Fruit fly (Drosophila melanogaster) whole organism, embryonic: ENCODE measurements around the gene CG18662.
A peak's percentile ranks its signal among the peaks of the same experiment; 100 is the strongest.

Experiments
- Blimp-1 ChIP-seq: fragments of 200-800 bp; sonication (Bioruptor generic); optimal IDR thresholded peaks from 3 replicates; lab custom pipeline; 2018; ENCODE audit warnings: missing biosample characterization, missing genetic modification characterization, mild to moderate bottlenecking, moderate library complexity, missing genetic modification reagents
- BtbVII ChIP-seq: fragments of 200-800 bp; sonication (Bioruptor generic); optimal IDR thresholded peaks from 3 replicates; lab custom pipeline; 2017; ENCODE audit warnings: missing biosample characterization, mild to moderate bottlenecking, missing genetic modification characterization
- CG10209 ChIP-seq: fragments of 200-800 bp; sonication (Bioruptor generic); optimal IDR thresholded peaks from 3 replicates; lab custom pipeline; 2017; ENCODE audit warnings: missing biosample characterization, mild to moderate bottlenecking, missing genetic modification characterization, missing genetic modification reagents
- CG10462 ChIP-seq: fragments of 200-800 bp; sonication (Bioruptor generic); optimal IDR thresholded peaks from 2 replicates; lab custom pipeline; 2016; ENCODE audit warnings: missing biosample characterization, missing genetic modification characterization
- CG11695 ChIP-seq: fragments of 200-800 bp; sonication (Bioruptor generic); IDR thresholded peaks from 3 replicates; pipeline ENCODE4 v1.3.6; 2022; ENCODE audit warnings: missing biosample characterization, missing genetic modification characterization
- CG13424 ChIP-seq: fragments of 200-800 bp; sonication (Bioruptor generic); optimal IDR thresholded peaks from 2 replicates; lab custom pipeline; 2019; ENCODE audit warnings: missing biosample characterization, mild to moderate bottlenecking, missing genetic modification characterization, moderate library complexity
- CG15269 ChIP-seq: fragments of 200-800 bp; sonication (Bioruptor generic); optimal IDR thresholded peaks from 2 replicates; lab custom pipeline; 2018; ENCODE audit warnings: missing biosample characterization, mild to moderate bottlenecking, missing genetic modification characterization, moderate library complexity
- CG1529 ChIP-seq: fragments of 200-800 bp; sonication (Bioruptor generic); optimal IDR thresholded peaks from 3 replicates; lab custom pipeline; 2018; ENCODE audit warnings: missing biosample characterization, missing genetic modification characterization
- CG17359 ChIP-seq: fragments of 200-800 bp; sonication (Bioruptor generic); optimal IDR thresholded peaks from 3 replicates; lab custom pipeline; 2018; ENCODE audit warnings: missing biosample characterization, mild to moderate bottlenecking, missing genetic modification characterization, moderate library complexity
- CG30020 ChIP-seq: fragments of 200-800 bp; optimal IDR thresholded peaks from 2 replicates; lab custom pipeline; 2019; ENCODE audit warnings: missing biosample characterization, mild to moderate bottlenecking, missing genetic modification characterization, moderate library complexity
- CG31441 ChIP-seq: fragments of 200-800 bp; sonication (Bioruptor generic); IDR thresholded peaks from 2 replicates; pipeline ENCODE4 v1.3.6; 2022; ENCODE audit warnings: missing biosample characterization, missing genetic modification characterization
- CG32767 ChIP-seq: fragments of 200-800 bp; sonication (Bioruptor generic); IDR thresholded peaks from 2 replicates; pipeline ENCODE4 v1.3.6; 2022; ENCODE audit warnings: missing biosample characterization, missing genetic modification characterization
- CG32772 ChIP-seq: fragments of 200-800 bp; sonication (Bioruptor generic); IDR thresholded peaks from 2 replicates; pipeline ENCODE4 v1.3.6; 2022; ENCODE audit warnings: missing biosample characterization, missing genetic modification characterization
- CG3281 ChIP-seq: fragments of 200-800 bp; sonication (Bioruptor generic); optimal IDR thresholded peaks from 3 replicates; lab custom pipeline; 2017; ENCODE audit warnings: missing biosample characterization, mild to moderate bottlenecking, missing genetic modification characterization
- CG3847 ChIP-seq: fragments of 200-800 bp; sonication (Bioruptor generic); IDR thresholded peaks from 2 replicates; pipeline ENCODE4 v1.3.6; 2022; ENCODE audit warnings: missing biosample characterization, missing genetic modification characterization
- CG4328 ChIP-seq: fragments of 200-800 bp; sonication (Bioruptor generic); optimal IDR thresholded peaks from 3 replicates; lab custom pipeline; 2017; ENCODE audit warnings: missing biosample characterization, missing genetic modification reagents, missing genetic modification characterization
- CG4424 ChIP-seq: fragments of 200-800 bp; sonication (Bioruptor generic); optimal IDR thresholded peaks from 3 replicates; lab custom pipeline; 2016; ENCODE audit warnings: missing biosample characterization, missing genetic modification characterization
- CG6272 ChIP-seq: fragments of 200-800 bp; sonication (Bioruptor generic); IDR thresholded peaks from 2 replicates; pipeline ENCODE4 v1.3.6; 2022; ENCODE audit warnings: missing biosample characterization, missing genetic modification characterization
- CG6765 ChIP-seq: fragments of 200-800 bp; sonication (Bioruptor generic); optimal IDR thresholded peaks from 3 replicates; lab custom pipeline; 2017; ENCODE audit warnings: missing biosample characterization, mild to moderate bottlenecking, missing genetic modification characterization
- CG7745 ChIP-seq: fragments of 200-800 bp; sonication (Bioruptor generic); optimal IDR thresholded peaks from 2 replicates; lab custom pipeline; 2018; ENCODE audit warnings: missing biosample characterization, mild to moderate bottlenecking, missing genetic modification characterization, moderate library complexity
- CG7786 ChIP-seq: fragments of 200-800 bp; sonication (Bioruptor generic); optimal IDR thresholded peaks from 2 replicates; lab custom pipeline; 2016; ENCODE audit warnings: missing biosample characterization, missing genetic modification characterization
- CG7928 ChIP-seq: fragments of 200-800 bp; sonication (Bioruptor generic); optimal IDR thresholded peaks from 2 replicates; lab custom pipeline; 2017; ENCODE audit warnings: missing biosample characterization, mild to moderate bottlenecking, missing genetic modification characterization
- CG8388 ChIP-seq: fragments of 200-800 bp; sonication (Bioruptor generic); optimal IDR thresholded peaks from 2 replicates; lab custom pipeline; 2019; ENCODE audit warnings: missing biosample characterization, mild to moderate bottlenecking, missing genetic modification characterization, moderate library complexity
- CG8944 ChIP-seq: fragments of 200-800 bp; sonication (Bioruptor generic); optimal IDR thresholded peaks from 3 replicates; lab custom pipeline; 2016; ENCODE audit warnings: missing biosample characterization, missing genetic modification characterization
- CG9817 ChIP-seq: fragments of 200-800 bp; sonication (Bioruptor generic); optimal IDR thresholded peaks from 2 replicates; lab custom pipeline; 2018; ENCODE audit warnings: missing biosample characterization, mild to moderate bottlenecking, missing genetic modification characterization, moderate library complexity
- Dek ChIP-seq: fragments of 200-800 bp; sonication (Bioruptor generic); optimal IDR thresholded peaks from 3 replicates; lab custom pipeline; 2019; ENCODE audit warnings: missing biosample characterization, mild to moderate bottlenecking, missing genetic modification characterization, moderate library complexity
- Drgx ChIP-seq: fragments of 200-800 bp; sonication (Bioruptor generic); IDR thresholded peaks from 2 replicates; pipeline ENCODE4 v1.3.6; 2022; ENCODE audit warnings: missing biosample characterization, missing genetic modification characterization
- Gsc ChIP-seq: fragments of 200-800 bp; sonication (Bioruptor generic); IDR thresholded peaks from 2 replicates; pipeline ENCODE4 v1.3.6; 2022; ENCODE audit warnings: missing biosample characterization, missing genetic modification characterization
- Hey ChIP-seq: fragments of 200-800 bp; sonication (Bioruptor generic); optimal IDR thresholded peaks from 3 replicates; lab custom pipeline; 2018; ENCODE audit warnings: missing biosample characterization, mild to moderate bottlenecking, missing genetic modification characterization
- Hr3 ChIP-seq: fragments of 200-800 bp; sonication (Bioruptor generic); optimal IDR thresholded peaks from 3 replicates; lab custom pipeline; 2016; ENCODE audit warnings: missing biosample characterization, missing genetic modification characterization
- Hsf ChIP-seq: fragments of 200-800 bp; sonication (Bioruptor generic); optimal IDR thresholded peaks from 3 replicates; lab custom pipeline; 2016; ENCODE audit warnings: missing biosample characterization, missing genetic modification characterization
- Jarid2 ChIP-seq: fragments of 200-800 bp; sonication (Bioruptor generic); optimal IDR thresholded peaks from 3 replicates; lab custom pipeline; 2017; ENCODE audit warnings: mild to moderate bottlenecking, missing biosample characterization, missing genetic modification reagents, missing genetic modification characterization
- Meics ChIP-seq: fragments of 200-800 bp; sonication (Bioruptor generic); optimal IDR thresholded peaks from 2 replicates; lab custom pipeline; 2017; ENCODE audit warnings: missing biosample characterization, mild to moderate bottlenecking, missing genetic modification characterization
- NfI ChIP-seq: fragments of 200-800 bp; sonication (Bioruptor generic); optimal IDR thresholded peaks from 3 replicates; lab custom pipeline; 2018; ENCODE audit warnings: missing biosample characterization, mild to moderate bottlenecking, missing genetic modification characterization, moderate library complexity
- Rfx ChIP-seq: fragments of 200-800 bp; sonication (Bioruptor generic); IDR thresholded peaks from 2 replicates; pipeline ENCODE4 v1.3.6; 2022; ENCODE audit warnings: missing biosample characterization, missing genetic modification characterization
- abd-A ChIP-seq: fragments of 200-800 bp; sonication (Bioruptor generic); optimal IDR thresholded peaks from 3 replicates; lab custom pipeline; 2019; ENCODE audit warnings: missing biosample characterization, mild to moderate bottlenecking, missing genetic modification characterization, moderate library complexity
- bbx ChIP-seq: fragments of 200-800 bp; sonication (Bioruptor generic); IDR thresholded peaks from 2 replicates; pipeline ENCODE4 v1.3.6; 2022; ENCODE audit warnings: missing biosample characterization, missing genetic modification characterization; ENCODE audit not compliant: partially characterized antibody
- cwo ChIP-seq: fragments of 200-800 bp; sonication (Bioruptor generic); optimal IDR thresholded peaks from 3 replicates; lab custom pipeline; 2017; ENCODE audit warnings: missing biosample characterization, missing genetic modification characterization, mild to moderate bottlenecking, moderate library complexity, missing genetic modification reagents
- dmrt11E ChIP-seq: fragments of 200-800 bp; sonication (Bioruptor generic); optimal IDR thresholded peaks from 3 replicates; lab custom pipeline; 2018; ENCODE audit warnings: missing biosample characterization, mild to moderate bottlenecking, missing genetic modification characterization, moderate library complexity
- dysf ChIP-seq: fragments of 200-800 bp; sonication (Bioruptor generic); IDR thresholded peaks from 3 replicates; pipeline ENCODE4 v1.3.6; 2022; ENCODE audit warnings: missing biosample characterization, missing genetic modification characterization
- ewg ChIP-seq: fragments of 200-800 bp; sonication (Bioruptor generic); optimal IDR thresholded peaks from 3 replicates; lab custom pipeline; 2017; ENCODE audit warnings: mild to moderate bottlenecking, missing biosample characterization, missing genetic modification reagents, missing genetic modification characterization
- fu2 ChIP-seq: fragments of 200-800 bp; sonication (Bioruptor generic); optimal IDR thresholded peaks from 2 replicates; lab custom pipeline; 2016; ENCODE audit warnings: missing biosample characterization, missing genetic modification characterization
- gfzf ChIP-seq: fragments of 200-800 bp; sonication (Bioruptor generic); optimal IDR thresholded peaks from 2 replicates; lab custom pipeline; 2016; ENCODE audit warnings: missing biosample characterization, mild to moderate bottlenecking, missing genetic modification characterization, moderate library complexity
- pfk ChIP-seq: fragments of 200-800 bp; sonication (Bioruptor generic); optimal IDR thresholded peaks from 2 replicates; lab custom pipeline; 2018; ENCODE audit warnings: missing biosample characterization, mild to moderate bottlenecking, missing genetic modification characterization, moderate library complexity
- ro ChIP-seq: fragments of 200-800 bp; sonication (Bioruptor generic); IDR thresholded peaks from 2 replicates; pipeline ENCODE4 v1.3.6; 2022; ENCODE audit warnings: missing biosample characterization, missing genetic modification characterization
- schlank ChIP-seq: fragments of 200-800 bp; sonication (Bioruptor generic); optimal IDR thresholded peaks from 2 replicates; lab custom pipeline; 2018; ENCODE audit warnings: missing biosample characterization, mild to moderate bottlenecking, missing genetic modification characterization
- slp2 ChIP-seq: fragments of 200-800 bp; sonication (Bioruptor generic); optimal IDR thresholded peaks from 2 replicates; lab custom pipeline; 2016; ENCODE audit warnings: missing biosample characterization, missing genetic modification characterization
- tin ChIP-seq: fragments of 200-800 bp; sonication (Bioruptor generic); optimal IDR thresholded peaks from 3 replicates; lab custom pipeline; 2016; ENCODE audit warnings: missing biosample characterization, missing genetic modification characterization
- tio ChIP-seq: fragments of 200-800 bp; sonication (Bioruptor generic); optimal IDR thresholded peaks from 2 replicates; lab custom pipeline; 2017; ENCODE audit warnings: missing biosample characterization, missing genetic modification characterization, inconsistent platforms

Gene CG18662

DNA sequence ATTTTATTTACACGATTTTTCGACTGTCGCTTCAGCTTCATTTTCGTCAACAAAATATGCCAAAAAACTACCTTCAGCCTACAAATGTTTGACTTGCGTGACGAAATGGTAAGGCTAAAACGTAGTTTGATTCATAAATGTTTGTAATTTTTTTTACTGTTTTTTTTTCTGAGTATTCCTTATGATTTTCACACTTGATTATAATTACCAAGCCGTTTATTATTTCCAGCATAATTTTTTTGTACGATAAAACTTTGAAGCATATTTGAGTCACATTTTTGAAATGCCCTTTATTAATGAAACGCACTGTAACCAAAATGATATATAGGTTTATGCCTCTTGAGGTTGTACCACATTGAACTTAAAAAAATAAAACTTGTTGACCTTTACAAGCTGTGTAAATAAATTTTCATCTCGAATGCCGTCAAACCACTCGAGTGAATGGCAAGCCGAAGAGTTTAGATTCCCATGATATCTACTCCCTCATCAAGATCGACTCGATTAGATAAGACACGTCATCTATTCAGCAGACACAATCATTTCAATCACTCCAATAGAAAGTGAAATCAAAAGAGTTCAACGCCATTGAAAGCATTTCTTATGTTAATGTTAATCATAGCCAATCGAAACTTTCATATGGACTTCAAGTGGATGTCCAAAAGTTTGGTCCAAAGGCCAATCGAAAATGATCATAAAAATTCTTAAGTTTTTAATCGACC is 2.3 kb downstream of the CG18662 start:
- TF ChIP-seq tin (GFP tag; lab: Kevin White, UChicago) (peak; percentile 5), CG13424 (tag; lab: Kevin White, UChicago) (peak; percentile 65), ro (GFP tag; lab: Robert Waterston, UW) (no peak), CG3281 (GFP tag; lab: Kevin White, UChicago) (peak; percentile 23), bbx (GFP tag; lab: Robert Waterston, UW) (no peak), CG3847 (peak; percentile 51; the same call in 1 of the 2 replicates), CG32772 (no peak), CG8388 (GFP tag; lab: Kevin White, UChicago) (peak; percentile 31), Dek (tag; lab: Kevin White, UChicago) (peak; percentile 58), Drgx (no peak), CG7786 (GFP tag; lab: Kevin White, UChicago) (peak; percentile 11), CG30020 (tag; lab: Kevin White, UChicago) (no peak), CG17359 (tag; lab: Kevin White, UChicago) (peak; percentile 70), CG1529 (GFP tag; lab: Kevin White, UChicago) (no peak), Jarid2 (GFP tag; lab: Kevin White, UChicago) (no peak), CG4424 (peak; percentile 36), CG4328 (GFP tag; lab: Kevin White, UChicago) (no peak), cwo (GFP tag; lab: Kevin White, UChicago) (peak; percentile 32), Hsf (GFP tag; lab: Kevin White, UChicago) (peak; percentile 38), CG10209 (GFP tag; lab: Kevin White, UChicago) (peak; percentile 59), gfzf (GFP tag; lab: Kevin White, UChicago) (no peak), CG8944 (peak; percentile 13), pfk (GFP tag; lab: Kevin White, UChicago) (no peak), CG10462 (no peak), CG7745 (tag; lab: Kevin White, UChicago) (no peak), dmrt11E (no peak), CG15269 (tag; lab: Kevin White, UChicago) (peak; percentile 85), NfI (peak; percentile 27), dysf (GFP tag; lab: Robert Waterston, UW) (peak; percentile 80), slp2 (GFP tag; lab: Kevin White, UChicago) (peak; percentile 29), abd-A (peak; percentile 3), CG6765 (GFP tag; lab: Kevin White, UChicago) (no peak), CG9817 (tag; lab: Kevin White, UChicago) (peak; percentile 46), Hey (no peak), fu2 (GFP tag; lab: Kevin White, UChicago) (no peak), ewg (GFP tag; lab: Kevin White, UChicago) (no peak), Hr3 (GFP tag; lab: Kevin White, UChicago) (peak; percentile 43), BtbVII (peak; percentile 40), CG6272 (GFP tag; lab: Robert Waterston, UW) (no peak), CG11695 (GFP tag; lab: Robert Waterston, UW) (peak; percentile 94), CG31441 (GFP tag; lab: Robert Waterston, UW) (peak; percentile 58; the same call in 1 of the 2 replicates), schlank (tag; lab: Kevin White, UChicago) (no peak), CG7928 (peak; percentile 4), tio (peak; percentile 26), Blimp-1 (GFP tag; lab: Kevin White, UChicago) (peak; percentile 90), Meics (GFP tag; lab: Kevin White, UChicago) (peak; percentile 69), CG32767 (GFP tag; lab: Robert Waterston, UW) (0 out of 2 replicates have a peak, but pooled peaks have one; percentile 27), Gsc (no peak), Rfx (GFP tag; lab: Robert Waterston, UW) (peak; percentile 76)
